Fruit fly (Drosophila melanogaster): Measurements from ENCODE around the gene RnrL.

The RnrL gene

DNA sequence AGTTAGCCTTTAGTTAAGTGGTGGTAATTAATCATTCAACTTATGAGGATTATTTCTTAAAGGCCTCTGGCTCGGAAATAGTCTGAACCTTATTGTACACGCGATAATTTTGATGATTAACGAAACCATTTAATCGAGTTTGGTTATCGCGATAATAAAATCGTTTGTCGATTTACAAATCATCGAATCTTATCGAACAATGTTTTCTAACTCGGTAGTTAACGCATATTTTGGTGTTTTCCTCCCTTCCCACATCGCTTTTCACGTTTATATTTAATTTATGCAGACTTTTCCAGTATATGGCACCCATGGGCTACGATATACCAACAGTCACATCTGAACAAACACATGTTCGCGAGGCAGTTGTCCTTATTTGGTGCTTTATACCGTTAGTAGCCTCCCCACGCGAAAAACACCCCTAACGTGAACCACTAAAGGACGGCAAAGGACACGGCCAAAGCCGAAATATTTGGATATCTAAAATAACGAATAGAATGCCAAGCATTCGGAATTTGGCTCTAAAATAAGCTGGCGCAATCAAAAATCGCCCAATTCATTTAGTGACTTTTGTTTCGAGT is 16.4 kb upstream of the RnrL start, which contains the start of gene Frmd5 (continued):
- TF ChIP-seq fd3F (GFP tag; optimal IDR thresholded peaks at IDR 0.05) = no peak
- peak; percentile 6 for TF ChIP-seq MESR4 (GFP tag; optimal IDR thresholded peaks at IDR 0.05)
- TF ChIP-seq slbo (GFP tag; IDR thresholded peaks at IDR 0.05) = no peak
- no peak for TF ChIP-seq prd (optimal IDR thresholded peaks at IDR 0.05)
- no peak for TF ChIP-seq prd (GFP tag; IDR thresholded peaks at IDR 0.05)
- peak; percentile 22 for TF ChIP-seq pzg (GFP tag; optimal IDR thresholded peaks at IDR 0.05)
- no peak for TF ChIP-seq zen (tag; optimal IDR thresholded peaks at IDR 0.05)
- peak; percentile 21 for TF ChIP-seq BEAF-32 (GFP tag; optimal IDR thresholded peaks at IDR 0.05)
- no peak for TF ChIP-seq dmrt11E (tag; optimal IDR thresholded peaks at IDR 0.05)
- TF ChIP-seq CG17829 (tag; optimal IDR thresholded peaks at IDR 0.05) = no peak

DNA sequence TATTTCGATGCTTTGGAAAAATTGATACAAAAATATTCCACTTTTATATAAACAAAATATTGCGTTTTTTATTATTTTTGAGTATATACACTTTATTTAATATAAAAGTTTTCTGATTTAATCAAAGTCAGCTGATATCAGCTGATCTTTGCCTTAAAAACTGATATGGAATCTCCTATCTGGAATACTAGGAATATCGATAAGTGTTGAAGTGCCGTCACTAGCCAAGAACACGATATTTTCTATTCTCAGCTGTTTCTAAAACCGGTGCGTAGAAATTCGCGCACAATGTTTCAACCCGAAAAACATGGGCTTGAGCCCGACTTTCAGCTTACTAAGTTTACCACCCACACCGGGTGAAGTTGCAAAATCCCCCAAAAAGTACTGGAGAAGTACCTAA is 14.7 kb upstream of the RnrL start, which contains the start of gene Sps2:
Gene Sps2, plus strand, starts transcription at position 124 of the 400 bp plus-strand sequence.
- no peak; the same call in 1 of the 2 replicates for TF ChIP-seq NFAT (GFP tag; IDR thresholded peaks at IDR 0.05)
- no peak for TF ChIP-seq hth (optimal IDR thresholded peaks at IDR 0.05)
- TF ChIP-seq amos (GFP tag; IDR thresholded peaks at IDR 0.05; ENCODE audit: partially characterized antibody) = peak; percentile 80; the same call in 1 of the 2 replicates
- no peak for TF ChIP-seq CG2202 (tag; optimal IDR thresholded peaks at IDR 0.05)
- TF ChIP-seq BEAF-32 (GFP tag; optimal IDR thresholded peaks at IDR 0.05) = peak; percentile 78
- TF ChIP-seq CG12391 (tag; optimal IDR thresholded peaks at IDR 0.05) = peak; percentile 37
- no peak for TF ChIP-seq CG31365 (tag; optimal IDR thresholded peaks at IDR 0.05)
- TF ChIP-seq GATAe (GFP tag; conservative IDR thresholded peaks at IDR 0.05) = peak; percentile 27; the same call in 1 of the 2 replicates
- no peak for TF ChIP-seq CG4424 (GFP tag; optimal IDR thresholded peaks at IDR 0.05)
- TF ChIP-seq CG2889 (GFP tag; IDR thresholded peaks at IDR 0.05) = no peak
- peak; percentile 19 for TF ChIP-seq CG10267 (tag; optimal IDR thresholded peaks at IDR 0.05)
- TF ChIP-seq CG42726 (GFP tag; IDR thresholded peaks at IDR 0.05; ENCODE audit: partially characterized antibody) = peak; percentile 20; the same call in 1 of the 2 replicates
- TF ChIP-seq grau (tag; optimal IDR thresholded peaks at IDR 0.05) = peak; percentile 26
- peak; percentile 18 for TF ChIP-seq Dp (GFP tag; optimal IDR thresholded peaks at IDR 0.05)
- no peak for TF ChIP-seq CG1024 (GFP tag; IDR thresholded peaks at IDR 0.05)
- peak; percentile 24 for TF ChIP-seq CG10979 (tag; optimal IDR thresholded peaks at IDR 0.05)
- peak; percentile 35 for TF ChIP-seq vvl (GFP tag; IDR thresholded peaks at IDR 0.05)
- TF ChIP-seq tx (GFP tag; optimal IDR thresholded peaks at IDR 0.05) = no peak
- no peak for TF ChIP-seq mirr (GFP tag; optimal IDR thresholded peaks at IDR 0.05)
- TF ChIP-seq gem (tag; optimal IDR thresholded peaks at IDR 0.05) = peak; percentile 33
- TF ChIP-seq slou (GFP tag; optimal IDR thresholded peaks at IDR 0.05) = no peak
- peak; percentile 44 for TF ChIP-seq pfk (GFP tag; optimal IDR thresholded peaks at IDR 0.05)
- no peak for TF ChIP-seq CG10654 (GFP tag; optimal IDR thresholded peaks at IDR 0.05)
- peak; percentile 85 for TF ChIP-seq CG13287 (GFP tag; IDR thresholded peaks at IDR 0.05; ENCODE audit: partially characterized antibody)
- TF ChIP-seq E2f2 (GFP tag; IDR thresholded peaks at IDR 0.05) = peak; percentile 46; the same call in 1 of the 2 replicates
- peak; percentile 68; the same call in 1 of the 2 replicates for TF ChIP-seq hbn (GFP tag; IDR thresholded peaks at IDR 0.05; ENCODE audit: partially characterized antibody)
- TF ChIP-seq CG17361 (GFP tag; IDR thresholded peaks at IDR 0.05) = 0 out of 3 replicates have a peak, but pooled peaks have one; percentile 15
- no peak for TF ChIP-seq emc (GFP tag; optimal IDR thresholded peaks at IDR 0.05)
- peak; percentile 48 for TF ChIP-seq CG8290 (GFP tag; optimal IDR thresholded peaks at IDR 0.05)
- peak in 1 of 2 experiments; percentile 53 for TF ChIP-seq CG8290 (tag; optimal IDR thresholded peaks at IDR 0.05)
- no peak for TF ChIP-seq CG9876 (GFP tag; optimal IDR thresholded peaks at IDR 0.05)
- TF ChIP-seq CG10565 (GFP tag; optimal IDR thresholded peaks at IDR 0.05) = no peak
- TF ChIP-seq dpn (GFP tag; optimal IDR thresholded peaks at IDR 0.05) = peak in 1 of 2 experiments; percentile 6
- TF ChIP-seq CG9437 (GFP tag; optimal IDR thresholded peaks at IDR 0.05) = no peak
- TF ChIP-seq scrt (GFP tag; optimal IDR thresholded peaks at IDR 0.05) = no peak
- TF ChIP-seq lbe (GFP tag; optimal IDR thresholded peaks at IDR 0.05) = no peak
- peak; percentile 35 for TF ChIP-seq CG1603 (tag; optimal IDR thresholded peaks at IDR 0.05)
- peak; percentile 82 for TF ChIP-seq Scr (GFP tag; IDR thresholded peaks at IDR 0.05; ENCODE audit: partially characterized antibody)
- peak; percentile 59; the same call in 1 of the 2 replicates for TF ChIP-seq Bgb (GFP tag; IDR thresholded peaks at IDR 0.05; ENCODE audit: partially characterized antibody)

Data from whole organism, embryonic.